Worm (Caenorhabditis elegans): Measurements from ENCODE around the gene srh-56.

The srh-56 gene

ce11 chrV:2799172-2799869 lies 27.7 kb downstream of the srh-56 start:
- TF ChIP-seq Y53F4B.3 (GFP tag; IDR thresholded peaks at IDR 0.05) (no peak), hmg-1.2 (GFP tag; IDR thresholded peaks at IDR 0.05) (no peak), Y53G8AR.9 (GFP tag; conservative IDR thresholded peaks at IDR 0.05) (no peak), ztf-6 (GFP tag; IDR thresholded peaks at IDR 0.05) (no peak), lin-26 (GFP tag; IDR thresholded peaks at IDR 0.05) (0 out of 2 replicates have a peak, but pooled peaks have one; percentile 24), mes-4 (tag; optimal IDR thresholded peaks at IDR 0.05) (no peak), hsf-1 (GFP tag; IDR thresholded peaks at IDR 0.05) (peak; percentile 93), zfh-2 (GFP tag; conservative IDR thresholded peaks at IDR 0.05) (peak; percentile 60; the same call in 1 of the 2 replicates), attf-5 (GFP tag; optimal IDR thresholded peaks at IDR 0.05) (no peak), ceh-79 (tag; optimal IDR thresholded peaks at IDR 0.05) (no peak), rpc-1 (optimal IDR thresholded peaks at IDR 0.05) (peak; percentile 31), rpc-1 (tag; optimal IDR thresholded peaks at IDR 0.05) (no peak), Y56A3A.18 (GFP tag; IDR thresholded peaks at IDR 0.05) (no peak), F57C9.4 (tag; optimal IDR thresholded peaks at IDR 0.05) (no peak)

DNA sequence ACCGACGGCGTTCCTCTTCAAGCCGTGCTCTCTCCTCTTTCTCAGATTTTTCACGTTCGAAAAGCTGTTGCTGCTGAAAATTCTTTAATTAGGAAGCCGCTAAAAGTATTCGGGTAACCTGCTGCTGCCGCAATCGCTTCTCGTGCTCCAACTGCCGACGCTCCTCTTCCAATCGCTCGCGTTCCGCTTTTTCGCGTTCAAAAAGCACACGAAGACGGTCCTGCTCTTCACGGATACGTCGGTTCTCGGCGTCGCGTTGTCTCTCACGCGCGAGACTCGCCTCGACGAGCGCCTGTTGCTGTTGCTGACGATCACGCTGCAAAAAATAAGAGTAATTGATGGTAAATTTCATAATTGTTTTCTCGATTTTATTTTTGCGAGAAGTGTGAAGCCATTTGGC lies 29.0 kb downstream of the srh-56 start:
- TF ChIP-seq zfh-2 (GFP tag; conservative IDR thresholded peaks at IDR 0.05) (peak; percentile 65; the same call in 1 of the 2 replicates), egrh-3 (GFP tag; IDR thresholded peaks at IDR 0.05) (peak; percentile 11; the same call in 1 of the 2 replicates), F10E7.11 (tag; optimal IDR thresholded peaks at IDR 0.05) (no peak), pha-4 (tag; optimal IDR thresholded peaks at IDR 0.05) (no peak)

DNA sequence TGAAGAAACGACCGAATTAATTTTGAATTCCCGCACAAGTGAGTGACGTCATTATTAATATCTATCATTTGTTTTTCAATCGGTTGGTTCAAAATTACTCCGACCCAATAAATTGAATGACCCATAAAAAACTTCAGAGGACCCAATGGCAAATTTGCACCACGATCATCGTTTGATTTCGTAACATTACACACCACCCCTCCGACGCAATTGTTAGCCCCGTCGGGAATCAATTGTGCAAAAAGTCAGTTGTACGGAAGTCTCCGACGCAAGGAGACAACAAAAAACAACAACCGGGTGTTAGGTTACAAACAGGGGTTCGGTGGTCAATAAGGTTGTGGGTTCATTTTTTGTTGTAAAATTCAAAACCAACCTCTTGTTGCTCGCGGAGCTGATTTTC lies 30.3 kb downstream of the srh-56 start:
- no peak for TF ChIP-seq snpc-4 (GFP tag; optimal IDR thresholded peaks at IDR 0.05)
- no peak for TF ChIP-seq snpc-4 (tag; optimal IDR thresholded peaks at IDR 0.05)
- no peak for TF ChIP-seq snpc-3.4 (tag; optimal IDR thresholded peaks at IDR 0.05)
- no peak for TF ChIP-seq ztf-18 (tag; optimal IDR thresholded peaks at IDR 0.05)
- no peak for TF ChIP-seq nhr-179 (tag; optimal IDR thresholded peaks at IDR 0.05)
- no peak for TF ChIP-seq mxl-1 (tag; optimal IDR thresholded peaks at IDR 0.05)
- no peak for TF ChIP-seq nfyb-1 (GFP tag; IDR thresholded peaks at IDR 0.05)
- TF ChIP-seq ztf-28 (GFP tag; IDR thresholded peaks at IDR 0.05), result no peak
- TF ChIP-seq hlh-12 (tag; optimal IDR thresholded peaks at IDR 0.05), result no peak
- no peak for TF ChIP-seq ets-4 (GFP tag; optimal IDR thresholded peaks at IDR 0.05)
- TF ChIP-seq dpl-1 (GFP tag; optimal IDR thresholded peaks at IDR 0.05), result no peak
- TF ChIP-seq sptf-2 (GFP tag; optimal IDR thresholded peaks at IDR 0.05), result no peak
- TF ChIP-seq somi-1 (GFP tag; optimal IDR thresholded peaks at IDR 0.05), result no peak
- no peak for TF ChIP-seq nfya-2 (GFP tag; IDR thresholded peaks at IDR 0.05)
- TF ChIP-seq dox-1 (GFP tag; IDR thresholded peaks at IDR 0.05), result no peak
- no peak for TF ChIP-seq ztf-25 (GFP tag; IDR thresholded peaks at IDR 0.05)
- no peak for TF ChIP-seq nhr-27 (tag; optimal IDR thresholded peaks at IDR 0.05)
- no peak for TF ChIP-seq nhr-80 (tag; optimal IDR thresholded peaks at IDR 0.05)
- no peak for TF ChIP-seq B0336.3 (GFP tag; IDR thresholded peaks at IDR 0.05)

DNA sequence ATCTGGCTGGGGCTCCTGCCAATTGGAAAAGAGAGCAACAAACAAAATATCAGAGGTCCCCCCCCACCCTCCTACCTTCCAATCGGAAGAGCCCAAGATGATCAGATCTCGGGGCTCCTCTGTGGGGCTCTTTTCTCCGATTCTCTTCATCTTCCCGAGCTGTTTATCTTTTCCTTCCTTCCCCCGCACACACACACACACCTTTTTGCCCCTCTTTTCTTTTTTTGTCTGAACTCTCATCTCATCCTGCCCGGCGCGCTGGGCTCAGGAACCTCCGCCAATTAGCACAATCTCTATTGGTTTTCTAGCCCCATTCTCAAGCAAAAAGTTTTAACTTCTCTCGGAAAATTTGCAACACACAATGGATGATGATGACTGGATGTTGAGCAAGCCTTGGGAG lies 31.6 kb downstream of the srh-56 start:
- TF ChIP-seq zfh-2 (GFP tag; conservative IDR thresholded peaks at IDR 0.05), result peak; percentile 57
- TF ChIP-seq ceh-27 (GFP tag; optimal IDR thresholded peaks at IDR 0.05), result no peak
